Fruit fly (Drosophila melanogaster) whole organism: ENCODE measurements around the gene CG5056.

Experiments
- CG8478 ChIP-seq: fragments of >200 bp; optimal IDR thresholded peaks from 2 replicates; lab custom pipeline; 2018; ENCODE audit warnings: inconsistent platforms
- Dll ChIP-seq: fragments of >200 bp; optimal IDR thresholded peaks from 2 replicates; lab custom pipeline; 2017
- EcR ChIP-seq, 2 experiments: fragments of >200 bp; optimal IDR thresholded peaks; 2 replicates each; lab custom pipeline; 2017; ENCODE audit warnings: missing biosample characterization in 2 of 2, missing genetic modification characterization in 2 of 2, missing genetic modification reagents in 2 of 2
- pan ChIP-seq: fragments of >200 bp; optimal IDR thresholded peaks from 2 replicates; lab custom pipeline; 2017
- psq ChIP-seq: fragments of >200 bp; optimal IDR thresholded peaks from 2 replicates; lab custom pipeline; 2017
- usp ChIP-seq: fragments of >200 bp; optimal IDR thresholded peaks from 2 replicates; lab custom pipeline; 2017; ENCODE audit warnings: missing biosample characterization, missing genetic modification characterization, mixed read lengths

dm6 chr2L:10373605-10374269 lies 7.2 kb downstream of the CG5056 start, which contains the start of gene rho-5:
- TF ChIP-seq EcR (GFP tag; optimal IDR thresholded peaks at IDR 0.05; lab: Kevin White, UChicago) (no peak), CG8478 (no peak), pan (lab: Kevin White, UChicago) (no peak), usp (GFP tag; lab: Kevin White, UChicago) (no peak), Dll (lab: Kevin White, UChicago) (no peak), psq (lab: Kevin White, UChicago) (no peak)
